Fruit fly (Drosophila melanogaster): ENCODE results near the gene Rrp1.

The Rrp1 gene

DNA sequence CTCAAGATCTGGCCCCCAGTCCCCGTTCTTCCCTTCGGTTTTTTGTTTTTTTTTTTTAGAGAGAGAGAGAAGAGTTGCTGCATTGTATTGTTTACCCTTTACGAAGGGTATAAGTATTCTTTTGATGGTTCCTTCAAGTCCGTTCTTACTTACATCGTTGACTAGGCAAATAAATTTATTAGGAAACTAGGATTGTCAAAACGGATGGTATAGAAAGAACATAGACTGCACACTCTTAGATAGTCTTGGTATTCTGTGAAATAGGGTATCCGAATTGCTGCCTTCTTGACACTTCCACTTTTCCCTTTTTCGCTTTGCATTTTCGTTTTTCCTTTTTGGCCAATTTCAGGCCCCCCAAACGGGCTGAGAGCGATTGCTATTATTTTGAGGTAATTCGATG is 39.2 kb upstream of the Rrp1 start:
- TF ChIP-seq woc (GFP tag; optimal IDR thresholded peaks at IDR 0.05) (peak; percentile 61), foxo (GFP tag; optimal IDR thresholded peaks at IDR 0.05) (peak in 1 of 2 experiments; percentile 67), psq (GFP tag; optimal IDR thresholded peaks at IDR 0.05) (peak; percentile 68), fru (GFP tag; optimal IDR thresholded peaks at IDR 0.05) (peak; percentile 80), CG32264 (GFP tag; optimal IDR thresholded peaks at IDR 0.05) (peak; percentile 46), HLH106 (tag; optimal IDR thresholded peaks at IDR 0.05) (peak; percentile 69), br (GFP tag; optimal IDR thresholded peaks at IDR 0.05) (peak; percentile 78), Rel (GFP tag; optimal IDR thresholded peaks at IDR 0.05) (no peak), Rel (tag; optimal IDR thresholded peaks at IDR 0.05) (no peak), Jra (GFP tag; optimal IDR thresholded peaks at IDR 0.05) (no peak), Dfd (GFP tag; optimal IDR thresholded peaks at IDR 0.05) (no peak), Sp1 (GFP tag; optimal IDR thresholded peaks at IDR 0.05) (peak; percentile 68), CG9705 (GFP tag; optimal IDR thresholded peaks at IDR 0.05) (no peak), rgr (GFP tag; optimal IDR thresholded peaks at IDR 0.05) (peak; percentile 71), Myc (optimal IDR thresholded peaks at IDR 0.05) (no peak), ey (GFP tag; optimal IDR thresholded peaks at IDR 0.05) (peak; percentile 66), Mio (GFP tag; optimal IDR thresholded peaks at IDR 0.05) (no peak), Dif (GFP tag; optimal IDR thresholded peaks at IDR 0.05; ENCODE audit: partially characterized antibody) (no peak), jim (GFP tag; optimal IDR thresholded peaks at IDR 0.05) (peak; percentile 42), h (GFP tag; optimal IDR thresholded peaks at IDR 0.05) (peak; percentile 74), OdsH (GFP tag; optimal IDR thresholded peaks at IDR 0.05) (peak; percentile 69), dmrt93B (GFP tag; optimal IDR thresholded peaks at IDR 0.05) (peak; percentile 38), Hr78 (GFP tag; optimal IDR thresholded peaks at IDR 0.05) (no peak), sv (GFP tag; optimal IDR thresholded peaks at IDR 0.05) (no peak)

DNA sequence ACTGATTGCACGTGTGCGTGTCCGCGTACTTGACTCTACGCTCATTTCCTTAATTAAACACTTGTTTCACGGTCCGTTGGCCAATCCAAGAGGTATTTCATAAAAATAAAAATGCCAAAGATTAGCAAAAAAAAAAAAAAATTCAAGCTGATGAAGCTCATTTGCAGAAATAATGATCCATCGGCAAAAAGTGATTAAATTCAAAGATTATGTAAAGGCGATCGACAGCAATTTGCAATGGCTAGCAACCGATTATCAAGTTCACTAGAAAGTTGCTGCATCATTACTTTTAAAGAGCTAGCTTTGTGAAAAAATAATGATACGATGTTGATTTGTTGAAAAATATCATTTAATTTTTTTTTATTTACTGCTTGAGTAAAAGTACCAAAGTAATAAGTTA is 37.1 kb upstream of the Rrp1 start:
- TF ChIP-seq Abd-B (GFP tag; optimal IDR thresholded peaks at IDR 0.05) (no peak), Jra (GFP tag; optimal IDR thresholded peaks at IDR 0.05) (no peak), GATAd (GFP tag; optimal IDR thresholded peaks at IDR 0.05) (no peak), Hr78 (GFP tag; optimal IDR thresholded peaks at IDR 0.05) (no peak), tai (GFP tag; optimal IDR thresholded peaks at IDR 0.05) (no peak), CG32264 (GFP tag; optimal IDR thresholded peaks at IDR 0.05) (no peak), br (GFP tag; optimal IDR thresholded peaks at IDR 0.05) (no peak)

dm6 chr2L:3006925-3007426 is 34.7 kb upstream of the Rrp1 start:
- TF ChIP-seq dsf (GFP tag; optimal IDR thresholded peaks at IDR 0.05; ENCODE audit: borderline replicate concordance) (no peak), woc (GFP tag; optimal IDR thresholded peaks at IDR 0.05) (no peak), CrebA (GFP tag; optimal IDR thresholded peaks at IDR 0.05; ENCODE audit: borderline replicate concordance) (no peak), Hr83 (GFP tag; optimal IDR thresholded peaks at IDR 0.05; ENCODE audit: poor library complexity, severe bottlenecking) (no peak), Abd-B (GFP tag; optimal IDR thresholded peaks at IDR 0.05) (no peak), pan (optimal IDR thresholded peaks at IDR 0.05) (no peak), Dif (GFP tag; optimal IDR thresholded peaks at IDR 0.05; ENCODE audit: partially characterized antibody) (no peak), Jra (GFP tag; optimal IDR thresholded peaks at IDR 0.05) (no peak), OdsH (GFP tag; optimal IDR thresholded peaks at IDR 0.05) (no peak)

DNA sequence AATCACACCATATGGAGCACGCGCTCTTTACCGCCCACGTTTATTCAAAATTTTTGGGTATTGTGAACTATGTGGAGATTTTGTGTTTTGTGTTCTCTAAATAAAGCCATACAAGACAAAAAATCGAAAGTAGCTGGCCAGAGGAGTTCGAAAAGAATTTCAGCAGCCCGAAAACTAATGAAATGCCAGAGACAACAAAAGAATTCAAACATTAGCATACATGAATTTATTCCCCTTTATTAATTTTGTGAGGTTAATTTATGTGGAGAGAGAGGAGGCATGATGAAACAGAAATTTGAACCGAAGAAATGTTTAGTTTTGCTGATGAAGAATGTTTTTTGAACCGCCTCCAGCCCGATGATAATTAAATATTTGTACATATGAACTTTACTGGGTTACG is 33.9 kb upstream of the Rrp1 start:
- no peak for TF ChIP-seq Vsx2 (GFP tag; optimal IDR thresholded peaks at IDR 0.05; ENCODE audit: partially characterized antibody)
- TF ChIP-seq Mio (GFP tag; optimal IDR thresholded peaks at IDR 0.05): no peak
- TF ChIP-seq CG9705 (GFP tag; optimal IDR thresholded peaks at IDR 0.05): no peak
- TF ChIP-seq h (GFP tag; optimal IDR thresholded peaks at IDR 0.05): no peak
- no peak for TF ChIP-seq sv (GFP tag; optimal IDR thresholded peaks at IDR 0.05)
- TF ChIP-seq dsf (GFP tag; optimal IDR thresholded peaks at IDR 0.05; ENCODE audit: borderline replicate concordance): no peak
- TF ChIP-seq fru (GFP tag; optimal IDR thresholded peaks at IDR 0.05): no peak
- TF ChIP-seq pan (optimal IDR thresholded peaks at IDR 0.05): no peak

DNA sequence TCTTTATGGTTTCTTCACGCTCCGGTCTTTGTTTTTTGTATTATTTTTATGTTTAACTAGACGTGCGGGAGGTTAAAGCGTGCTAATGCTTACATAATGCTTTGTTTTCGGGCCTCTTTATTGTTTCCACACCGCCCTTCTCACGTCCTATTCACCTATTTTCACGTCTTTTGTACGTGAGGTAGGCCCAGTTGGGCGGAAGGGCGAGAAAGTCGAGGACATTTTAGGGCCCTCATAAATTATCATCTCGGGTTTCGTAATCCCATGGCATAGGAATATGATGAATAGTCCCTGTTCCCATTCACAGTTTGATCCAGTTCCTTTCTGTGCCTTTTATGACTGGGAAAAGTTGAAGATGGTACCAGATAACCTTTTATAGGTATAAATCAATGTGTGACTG is 33.2 kb upstream of the Rrp1 start:
- TF ChIP-seq Mio (GFP tag; optimal IDR thresholded peaks at IDR 0.05): no peak

Measured in whole organism, wandering third instar larva.